Fruit fly (Drosophila melanogaster) whole organism, embryonic: ENCODE data around the gene CG9702.

Source experiments
- Atf3 ChIP-seq: fragments of 200-800 bp; sonication (Bioruptor generic); optimal IDR thresholded peaks from 3 replicates; lab custom pipeline; 2016; ENCODE audit warnings: missing biosample characterization, missing genetic modification characterization
- BEAF-32 ChIP-seq: fragments of 200-800 bp; sonication (Bioruptor generic); optimal IDR thresholded peaks from 3 replicates; lab custom pipeline; 2017; ENCODE audit warnings: missing biosample characterization, missing genetic modification characterization, mild to moderate bottlenecking, moderate library complexity, missing genetic modification reagents
- BtbVII ChIP-seq: fragments of 200-800 bp; sonication (Bioruptor generic); optimal IDR thresholded peaks from 3 replicates; lab custom pipeline; 2017; ENCODE audit warnings: missing biosample characterization, mild to moderate bottlenecking, missing genetic modification characterization
- CG10565 ChIP-seq: fragments of 200-800 bp; sonication (Bioruptor generic); optimal IDR thresholded peaks from 3 replicates; lab custom pipeline; 2016; ENCODE audit warnings: missing biosample characterization, mild to moderate bottlenecking, missing genetic modification characterization
- CG13296 ChIP-seq: fragments of 200-800 bp; sonication (Bioruptor generic); optimal IDR thresholded peaks from 3 replicates; lab custom pipeline; 2018; ENCODE audit warnings: missing biosample characterization, mild to moderate bottlenecking, missing genetic modification characterization
- CG13775 ChIP-seq: fragments of 200-800 bp; sonication (Bioruptor generic); optimal IDR thresholded peaks from 3 replicates; lab custom pipeline; 2017; ENCODE audit warnings: missing biosample characterization, mild to moderate bottlenecking, missing genetic modification characterization
- CG13894 ChIP-seq: fragments of 200-800 bp; sonication (Bioruptor generic); optimal IDR thresholded peaks from 3 replicates; lab custom pipeline; 2018; ENCODE audit warnings: missing biosample characterization, mild to moderate bottlenecking, missing genetic modification characterization, moderate library complexity
- CG14050 ChIP-seq: fragments of 200-800 bp; sonication (Bioruptor generic); IDR thresholded peaks from 3 replicates; pipeline ENCODE4 v1.3.6; 2022; ENCODE audit warnings: missing biosample characterization, missing genetic modification characterization
- CG17361 ChIP-seq: fragments of 200-800 bp; sonication (Bioruptor generic); IDR thresholded peaks from 3 replicates; pipeline ENCODE4 v1.3.6; 2022; ENCODE audit warnings: missing biosample characterization, missing genetic modification characterization
- CG18764 ChIP-seq: fragments of 200-800 bp; sonication (Bioruptor generic); optimal IDR thresholded peaks from 3 replicates; lab custom pipeline; 2016; ENCODE audit warnings: missing biosample characterization, missing genetic modification characterization
- CG2116 ChIP-seq: fragments of 200-800 bp; sonication (Bioruptor generic); optimal IDR thresholded peaks from 3 replicates; lab custom pipeline; 2018; ENCODE audit warnings: missing biosample characterization, mild to moderate bottlenecking, missing genetic modification characterization
- CG2678 ChIP-seq: fragments of 200-800 bp; sonication (Bioruptor generic); optimal IDR thresholded peaks from 3 replicates; lab custom pipeline; 2019; ENCODE audit warnings: missing biosample characterization, mild to moderate bottlenecking, missing genetic modification characterization, moderate library complexity
- CG2889 ChIP-seq: fragments of 200-800 bp; sonication (Bioruptor generic); IDR thresholded peaks from 3 replicates; pipeline ENCODE4 v1.3.6; 2022; ENCODE audit warnings: missing biosample characterization, missing genetic modification characterization
- CG30020 ChIP-seq: fragments of 200-800 bp; optimal IDR thresholded peaks from 2 replicates; lab custom pipeline; 2019; ENCODE audit warnings: missing biosample characterization, mild to moderate bottlenecking, missing genetic modification characterization, moderate library complexity
- CG4360 ChIP-seq: fragments of 200-800 bp; sonication (Bioruptor generic); IDR thresholded peaks from 2 replicates; pipeline ENCODE4 v1.3.6; 2022; ENCODE audit warnings: missing biosample characterization, missing genetic modification characterization
- CG6254 ChIP-seq: fragments of 200-800 bp; sonication (Bioruptor generic); optimal IDR thresholded peaks from 3 replicates; lab custom pipeline; 2017; ENCODE audit warnings: mild to moderate bottlenecking, missing biosample characterization, missing genetic modification reagents, missing genetic modification characterization
- CG7357 ChIP-seq: fragments of 200-800 bp; sonication (Bioruptor generic); IDR thresholded peaks from 3 replicates; pipeline ENCODE4 v1.3.6; 2022; ENCODE audit warnings: missing biosample characterization, missing genetic modification characterization
- CG9932 ChIP-seq: fragments of 200-800 bp; sonication (Bioruptor generic); IDR thresholded peaks from 2 replicates; pipeline ENCODE4 v1.3.6; 2022; ENCODE audit warnings: missing biosample characterization, missing genetic modification characterization
- HLH54F ChIP-seq: fragments of 200-800 bp; sonication (Bioruptor generic); optimal IDR thresholded peaks from 3 replicates; lab custom pipeline; 2016; ENCODE audit warnings: missing biosample characterization, missing genetic modification characterization
- Hsf ChIP-seq: fragments of 200-800 bp; sonication (Bioruptor generic); optimal IDR thresholded peaks from 3 replicates; lab custom pipeline; 2016; ENCODE audit warnings: missing biosample characterization, missing genetic modification characterization
- Lhr ChIP-seq: fragments of 200-800 bp; sonication (Bioruptor generic); optimal IDR thresholded peaks from 3 replicates; lab custom pipeline; 2017; ENCODE audit warnings: mild to moderate bottlenecking, missing biosample characterization, missing genetic modification reagents, missing genetic modification characterization
- Mad ChIP-seq: fragments of 200-800 bp; sonication (Bioruptor generic); optimal IDR thresholded peaks from 2 replicates; lab custom pipeline; 2016; ENCODE audit warnings: missing biosample characterization, missing genetic modification characterization
- Mrtf ChIP-seq: fragments of 200-800 bp; sonication (Bioruptor generic); IDR thresholded peaks from 3 replicates; pipeline ENCODE4 v1.3.6; 2022; ENCODE audit warnings: missing biosample characterization, missing genetic modification characterization
- Optix ChIP-seq: fragments of 200-800 bp; sonication (Bioruptor generic); IDR thresholded peaks from 3 replicates; pipeline ENCODE4 v1.3.6; 2022; ENCODE audit warnings: missing biosample characterization, missing genetic modification characterization
- Sox102F ChIP-seq: fragments of 200-800 bp; sonication (Bioruptor generic); optimal IDR thresholded peaks from 2 replicates; lab custom pipeline; 2018; ENCODE audit warnings: missing biosample characterization, mild to moderate bottlenecking, missing genetic modification characterization, moderate library complexity
- Stat92E ChIP-seq, 3 experiments: fragments of >200 bp in 2 of 3; fragments of 200-800 bp in 1 of 3; sonication (Bioruptor generic) in 1 of 3; optimal IDR thresholded peaks; 2 replicates each; lab custom pipeline; 2017 to 2019; ENCODE audit warnings: missing biosample characterization in 3 of 3, missing genetic modification characterization in 3 of 3, mild to moderate bottlenecking in 1 of 3, moderate library complexity in 1 of 3
- Tbp ChIP-seq: fragments of >200 bp; optimal IDR thresholded peaks from 2 replicates; lab custom pipeline; 2018; ENCODE audit warnings: missing biosample characterization, missing genetic modification characterization
- caup ChIP-seq: fragments of 200-800 bp; sonication (Bioruptor generic); optimal IDR thresholded peaks from 3 replicates; lab custom pipeline; 2017; ENCODE audit warnings: missing biosample characterization, mild to moderate bottlenecking, missing genetic modification characterization, moderate library complexity; ENCODE audit not compliant: severe bottlenecking
- da ChIP-seq: fragments of 200-800 bp; sonication (Bioruptor generic); optimal IDR thresholded peaks from 2 replicates; lab custom pipeline; 2016; ENCODE audit warnings: missing biosample characterization, missing genetic modification characterization
- dysf ChIP-seq: fragments of 200-800 bp; sonication (Bioruptor generic); IDR thresholded peaks from 3 replicates; pipeline ENCODE4 v1.3.6; 2022; ENCODE audit warnings: missing biosample characterization, missing genetic modification characterization
- en ChIP-seq: fragments of 200-800 bp; sonication (Bioruptor generic); optimal IDR thresholded peaks from 2 replicates; lab custom pipeline; 2016; ENCODE audit warnings: missing biosample characterization, missing genetic modification characterization
- eyg ChIP-seq: fragments of 200-800 bp; sonication (Bioruptor generic); optimal IDR thresholded peaks from 3 replicates; lab custom pipeline; 2016; ENCODE audit warnings: missing biosample characterization, missing genetic modification characterization
- fd64A ChIP-seq: fragments of 200-800 bp; sonication (Bioruptor generic); optimal IDR thresholded peaks from 3 replicates; lab custom pipeline; 2018; ENCODE audit warnings: missing biosample characterization, mild to moderate bottlenecking, missing genetic modification characterization
- grau ChIP-seq: fragments of 200-800 bp; optimal IDR thresholded peaks from 3 replicates; lab custom pipeline; 2019; ENCODE audit warnings: missing biosample characterization, mild to moderate bottlenecking, missing genetic modification characterization, moderate library complexity
- gt ChIP-seq: fragments of 200-800 bp; sonication (Bioruptor generic); IDR thresholded peaks from 2 replicates; pipeline ENCODE4 v1.3.6; 2022; ENCODE audit warnings: missing biosample characterization, missing genetic modification characterization
- her ChIP-seq: fragments of 200-800 bp; sonication (Bioruptor generic); optimal IDR thresholded peaks from 2 replicates; lab custom pipeline; 2016; ENCODE audit warnings: missing biosample characterization, missing genetic modification characterization
- hkb ChIP-seq, 2 experiments: fragments of 200-800 bp in 1 of 2; fragments of >200 bp in 1 of 2; sonication (Bioruptor generic) in 1 of 2; IDR thresholded peaks in 1 of 2; optimal IDR thresholded peaks in 1 of 2; 2 replicates each; pipeline versions ENCODE4 v1.3.6 to Lab custom; 2017 to 2022; ENCODE audit warnings: missing biosample characterization in 1 of 2, missing genetic modification characterization in 1 of 2
- ind ChIP-seq: fragments of 200-800 bp; sonication (Bioruptor generic); optimal IDR thresholded peaks from 3 replicates; lab custom pipeline; 2016; ENCODE audit warnings: missing biosample characterization, missing genetic modification characterization
- jigr1 ChIP-seq: fragments of 200-800 bp; sonication (Bioruptor generic); IDR thresholded peaks from 3 replicates; pipeline ENCODE4 v1.3.6; 2022; ENCODE audit warnings: missing biosample characterization, missing genetic modification characterization
- ken ChIP-seq: fragments of 200-800 bp; sonication (Bioruptor generic); IDR thresholded peaks from 3 replicates; pipeline ENCODE4 v1.3.6; 2022; ENCODE audit warnings: missing biosample characterization, missing genetic modification characterization
- odd ChIP-seq: fragments of 200-800 bp; sonication (Bioruptor generic); optimal IDR thresholded peaks from 2 replicates; lab custom pipeline; 2017; ENCODE audit warnings: missing biosample characterization, mild to moderate bottlenecking, missing genetic modification characterization
- sens-2 ChIP-seq: fragments of 200-800 bp; sonication (Bioruptor generic); IDR thresholded peaks from 2 replicates; pipeline ENCODE4 v1.3.6; 2022; ENCODE audit warnings: missing biosample characterization, missing genetic modification characterization
- seq ChIP-seq: fragments of 200-800 bp; sonication (Bioruptor generic); IDR thresholded peaks from 2 replicates; pipeline ENCODE4 v1.3.6; 2022; ENCODE audit warnings: missing biosample characterization, missing genetic modification characterization
- sisA ChIP-seq: fragments of 200-800 bp; sonication (Bioruptor generic); IDR thresholded peaks from 2 replicates; pipeline ENCODE4 v1.3.6; 2022; ENCODE audit warnings: missing biosample characterization, missing genetic modification characterization
- sob ChIP-seq: fragments of 200-800 bp; sonication (Bioruptor generic); IDR thresholded peaks from 2 replicates; pipeline ENCODE4 v1.3.6; 2022; ENCODE audit warnings: missing biosample characterization, missing genetic modification characterization
- sug ChIP-seq: fragments of 200-800 bp; optimal IDR thresholded peaks from 2 replicates; lab custom pipeline; 2019; ENCODE audit warnings: missing biosample characterization, mild to moderate bottlenecking, missing genetic modification characterization, moderate library complexity
- tio ChIP-seq: fragments of 200-800 bp; sonication (Bioruptor generic); optimal IDR thresholded peaks from 2 replicates; lab custom pipeline; 2017; ENCODE audit warnings: missing biosample characterization, missing genetic modification characterization, inconsistent platforms
- twi ChIP-seq: fragments of 200-800 bp; optimal IDR thresholded peaks from 2 replicates; lab custom pipeline; 2019; ENCODE audit warnings: missing biosample characterization, mild to moderate bottlenecking, missing genetic modification characterization, moderate library complexity
- usp ChIP-seq: fragments of >200 bp; optimal IDR thresholded peaks from 2 replicates; lab custom pipeline; 2017; ENCODE audit warnings: missing biosample characterization, missing genetic modification characterization

CG9702 gene

dm6 chr3R:30600154-30601009 lies 21.2 kb downstream of the CG9702 start (continued):
- TF ChIP-seq CG4360 (GFP tag; lab: Robert Waterston, UW): peak; percentile 69
- peak; percentile 91 for TF ChIP-seq caup
- TF ChIP-seq usp (GFP tag; lab: Kevin White, UChicago): no peak
- TF ChIP-seq Mrtf (GFP tag; lab: Robert Waterston, UW): peak; percentile 87
- peak; percentile 90 for TF ChIP-seq Hsf (GFP tag; lab: Kevin White, UChicago)
- peak; percentile 85 for TF ChIP-seq Atf3 (GFP tag; lab: Kevin White, UChicago)
- peak; percentile 88 for TF ChIP-seq CG18764 (GFP tag; lab: Kevin White, UChicago)
- peak; percentile 92 for TF ChIP-seq dysf (GFP tag; lab: Robert Waterston, UW)
- TF ChIP-seq HLH54F: peak; percentile 86
- TF ChIP-seq en (GFP tag; lab: Kevin White, UChicago): peak; percentile 30
- peak; percentile 67 for TF ChIP-seq CG2116 (GFP tag; lab: Kevin White, UChicago)
- TF ChIP-seq CG6254 (GFP tag; lab: Kevin White, UChicago): peak; percentile 88
- TF ChIP-seq ind (GFP tag; lab: Kevin White, UChicago): peak; percentile 88
- TF ChIP-seq ken (GFP tag; lab: Robert Waterston, UW): peak; percentile 90
- TF ChIP-seq CG13894 (tag; lab: Kevin White, UChicago): peak; percentile 78
- peak; percentile 93 for TF ChIP-seq seq (GFP tag; lab: Robert Waterston, UW)
- peak; percentile 93 for TF ChIP-seq CG14050 (GFP tag; lab: Robert Waterston, UW)
- TF ChIP-seq CG13775 (GFP tag; lab: Kevin White, UChicago): peak; percentile 86
- TF ChIP-seq sug (tag; lab: Kevin White, UChicago): peak; percentile 75
- TF ChIP-seq CG13296: peak; percentile 84
- TF ChIP-seq BEAF-32: peak; percentile 26
- peak; percentile 70 for TF ChIP-seq twi (tag; lab: Kevin White, UChicago)
- peak; percentile 57; the same call in 1 of the 2 replicates for TF ChIP-seq gt (GFP tag; lab: Robert Waterston, UW)
- TF ChIP-seq Sox102F: peak; percentile 92
- peak; percentile 91 for TF ChIP-seq Optix (GFP tag; lab: Robert Waterston, UW)
- TF ChIP-seq sens-2 (GFP tag; lab: Robert Waterston, UW): peak; percentile 91
- no peak for TF ChIP-seq CG10565 (GFP tag; lab: Kevin White, UChicago)
- TF ChIP-seq jigr1 (GFP tag; lab: Robert Waterston, UW): 0 out of 3 replicates have a peak, but pooled peaks have one; percentile 29
- no peak for TF ChIP-seq Tbp (GFP tag; lab: Kevin White, UChicago)
- TF ChIP-seq hkb (optimal IDR thresholded peaks at IDR 0.05; lab: Kevin White, UChicago): no peak
- TF ChIP-seq hkb (GFP tag; IDR thresholded peaks at IDR 0.05; lab: Robert Waterston, UW): peak; percentile 98
- peak; percentile 89 for TF ChIP-seq CG17361 (GFP tag; lab: Robert Waterston, UW)
- TF ChIP-seq BtbVII: peak; percentile 88
- peak; percentile 93 for TF ChIP-seq CG2678 (tag; lab: Kevin White, UChicago)
- TF ChIP-seq grau: peak; percentile 89
- no peak for TF ChIP-seq CG30020
- TF ChIP-seq sisA (GFP tag; lab: Robert Waterston, UW): peak; percentile 89
- peak; percentile 60 for TF ChIP-seq da (GFP tag; lab: Kevin White, UChicago)
- TF ChIP-seq Mad (GFP tag; lab: Kevin White, UChicago): peak; percentile 88
- peak in 1 of 3 experiments; percentile 49 for TF ChIP-seq Stat92E (GFP tag; optimal IDR thresholded peaks at IDR 0.05; lab: Kevin White, UChicago)
- TF ChIP-seq her (GFP tag; lab: Kevin White, UChicago): peak; percentile 61
- peak; percentile 87 for TF ChIP-seq CG9932
- peak; percentile 94 for TF ChIP-seq sob
- TF ChIP-seq Lhr: peak; percentile 54
- TF ChIP-seq eyg: peak; percentile 72
- peak; percentile 79 for TF ChIP-seq CG7357 (GFP tag; lab: Robert Waterston, UW)
- TF ChIP-seq odd (GFP tag; lab: Kevin White, UChicago): peak; percentile 84
- TF ChIP-seq CG2889 (GFP tag; lab: Robert Waterston, UW): peak; percentile 83
- peak; percentile 84 for TF ChIP-seq tio (GFP tag; lab: Kevin White, UChicago)
- peak; percentile 78 for TF ChIP-seq fd64A (GFP tag; lab: Kevin White, UChicago)
